Worm (Caenorhabditis elegans) whole organism, L3 larva: ENCODE results near the gene clec-230.

ENCODE experiments used
- ZK546.5 ChIP-seq: sonication (generic microtip); optimal IDR thresholded peaks from 2 replicates; lab custom pipeline; 2017; ENCODE audit warnings: missing biosample characterization, missing genetic modification characterization
- ama-1 ChIP-seq: fragments of 150-350 bp; optimal IDR thresholded peaks from 2 replicates; lab custom pipeline; 2018
- ceh-28 ChIP-seq: fragments of 150-350 bp; optimal IDR thresholded peaks from 2 replicates; lab custom pipeline; 2014; ENCODE audit warnings: missing biosample characterization, missing genetic modification reagents, missing genetic modification characterization
- ceh-82 ChIP-seq: fragments of 150-350 bp; optimal IDR thresholded peaks from 2 replicates; lab custom pipeline; 2014; ENCODE audit warnings: missing biosample characterization, missing genetic modification characterization
- egl-27 ChIP-seq: sonication (generic microtip); optimal IDR thresholded peaks from 4 replicates; lab custom pipeline; 2017; ENCODE audit warnings: missing biosample characterization, missing genetic modification reagents, missing genetic modification characterization
- egl-5 ChIP-seq: fragments of 150-350 bp; optimal IDR thresholded peaks from 2 replicates; lab custom pipeline; 2017; ENCODE audit warnings: missing biosample characterization, missing genetic modification reagents, missing genetic modification characterization, inconsistent platforms
- elt-1 ChIP-seq: fragments of 150-350 bp; optimal IDR thresholded peaks from 2 replicates; lab custom pipeline; 2014; ENCODE audit warnings: missing biosample characterization, missing genetic modification characterization
- elt-2 ChIP-seq: sonication (generic microtip); optimal IDR thresholded peaks from 2 replicates; lab custom pipeline; 2016; ENCODE audit warnings: missing genetic modification reagents, mild to moderate bottlenecking, missing genetic modification characterization, missing compliant biosample characterization
- elt-3 ChIP-seq, 3 experiments: fragments of 150-350 bp in 1 of 3; sonication (generic microtip) in 2 of 3; optimal IDR thresholded peaks; 2 replicates in 2 of 3; 4 replicates in 1 of 3; lab custom pipeline; 2014 to 2017; ENCODE audit warnings: missing biosample characterization in 3 of 3, missing genetic modification characterization in 3 of 3
- fkh-10 ChIP-seq: sonication (generic microtip); optimal IDR thresholded peaks from 2 replicates; lab custom pipeline; 2017; ENCODE audit warnings: missing biosample characterization, missing genetic modification reagents, missing genetic modification characterization
- fos-1 ChIP-seq: fragments of 150-350 bp; optimal IDR thresholded peaks from 2 replicates; lab custom pipeline; 2014; ENCODE audit warnings: missing biosample characterization, missing genetic modification characterization
- jun-1 ChIP-seq: fragments of 150-350 bp; optimal IDR thresholded peaks from 2 replicates; lab custom pipeline; 2014; ENCODE audit warnings: missing biosample characterization, missing genetic modification reagents, missing genetic modification characterization
- lin-15B ChIP-seq: fragments of 150-350 bp; optimal IDR thresholded peaks from 2 replicates; lab custom pipeline; 2014; ENCODE audit warnings: missing biosample characterization, missing genetic modification characterization
- lin-39 ChIP-seq: fragments of 150-350 bp; optimal IDR thresholded peaks from 2 replicates; lab custom pipeline; 2018; ENCODE audit warnings: missing biosample characterization, missing genetic modification reagents, missing genetic modification characterization
- lsy-12 ChIP-seq: sonication (generic microtip); optimal IDR thresholded peaks from 2 replicates; lab custom pipeline; 2016; ENCODE audit warnings: mild to moderate bottlenecking, missing genetic modification characterization, missing compliant biosample characterization
- mdl-1 ChIP-seq: fragments of 150-350 bp; optimal IDR thresholded peaks from 2 replicates; lab custom pipeline; 2014; ENCODE audit warnings: missing biosample characterization, missing genetic modification characterization
- nfya-1 ChIP-seq: sonication (generic microtip); optimal IDR thresholded peaks from 2 replicates; lab custom pipeline; 2017; ENCODE audit warnings: missing genetic modification characterization, mild to moderate bottlenecking, missing compliant biosample characterization, antibody characterized with exemption, moderate library complexity; ENCODE audit not compliant: insufficient read depth
- nhr-11 ChIP-seq: fragments of 150-350 bp; optimal IDR thresholded peaks from 2 replicates; lab custom pipeline; 2014; ENCODE audit warnings: missing biosample characterization, missing genetic modification characterization
- nhr-12 ChIP-seq: fragments of 150-350 bp; optimal IDR thresholded peaks from 2 replicates; lab custom pipeline; 2014; ENCODE audit warnings: missing biosample characterization, missing genetic modification characterization
- nhr-23 ChIP-seq: fragments of 150-350 bp; optimal IDR thresholded peaks from 2 replicates; lab custom pipeline; 2014; ENCODE audit warnings: missing biosample characterization, missing genetic modification reagents, missing genetic modification characterization
- nhr-237 ChIP-seq: fragments of 150-350 bp; optimal IDR thresholded peaks from 2 replicates; lab custom pipeline; 2014; ENCODE audit warnings: missing biosample characterization, missing genetic modification characterization
- nhr-25 ChIP-seq: sonication (generic microtip); optimal IDR thresholded peaks from 2 replicates; lab custom pipeline; 2017; ENCODE audit warnings: missing biosample characterization, missing genetic modification characterization
- nhr-67 ChIP-seq: fragments of 150-350 bp; optimal IDR thresholded peaks from 2 replicates; lab custom pipeline; 2014; ENCODE audit warnings: missing biosample characterization, missing genetic modification characterization
- nhr-76 ChIP-seq: fragments of 150-350 bp; sonication (generic microtip); optimal IDR thresholded peaks from 5 replicates; lab custom pipeline; 2014; ENCODE audit warnings: missing biosample characterization, missing genetic modification characterization
- nhr-77 ChIP-seq: fragments of 150-350 bp; optimal IDR thresholded peaks from 2 replicates; lab custom pipeline; 2014; ENCODE audit warnings: missing biosample characterization, missing genetic modification characterization
- pha-4 ChIP-seq: fragments of 150-350 bp; optimal IDR thresholded peaks from 2 replicates; lab custom pipeline; 2014; ENCODE audit warnings: missing biosample characterization, missing genetic modification reagents, missing genetic modification characterization
- pqm-1 ChIP-seq: fragments of 150-350 bp; optimal IDR thresholded peaks from 2 replicates; lab custom pipeline; 2017; ENCODE audit warnings: missing biosample characterization, missing genetic modification characterization, inconsistent platforms
- sea-2 ChIP-seq: fragments of 150-350 bp; sonication (generic microtip); optimal IDR thresholded peaks from 4 replicates; lab custom pipeline; 2014; ENCODE audit warnings: missing biosample characterization, missing genetic modification reagents, missing genetic modification characterization
- skn-1 ChIP-seq: fragments of 150-350 bp; optimal IDR thresholded peaks from 2 replicates; lab custom pipeline; 2014; ENCODE audit warnings: missing biosample characterization, missing genetic modification characterization
- tbx-2 ChIP-seq: sonication (generic microtip); optimal IDR thresholded peaks from 2 replicates; lab custom pipeline; 2016; ENCODE audit warnings: mild to moderate bottlenecking, missing genetic modification characterization, missing compliant biosample characterization
- unc-39 ChIP-seq: sonication (generic microtip); optimal IDR thresholded peaks from 4 replicates; lab custom pipeline; 2017; ENCODE audit warnings: missing biosample characterization, missing genetic modification characterization
- ztf-11 ChIP-seq: fragments of 150-350 bp; optimal IDR thresholded peaks from 2 replicates; lab custom pipeline; 2014; ENCODE audit warnings: missing biosample characterization, missing genetic modification characterization
- ztf-4 ChIP-seq: fragments of 150-350 bp; optimal IDR thresholded peaks from 2 replicates; lab custom pipeline; 2014; ENCODE audit warnings: missing biosample characterization, missing genetic modification characterization

clec-230 gene

DNA sequence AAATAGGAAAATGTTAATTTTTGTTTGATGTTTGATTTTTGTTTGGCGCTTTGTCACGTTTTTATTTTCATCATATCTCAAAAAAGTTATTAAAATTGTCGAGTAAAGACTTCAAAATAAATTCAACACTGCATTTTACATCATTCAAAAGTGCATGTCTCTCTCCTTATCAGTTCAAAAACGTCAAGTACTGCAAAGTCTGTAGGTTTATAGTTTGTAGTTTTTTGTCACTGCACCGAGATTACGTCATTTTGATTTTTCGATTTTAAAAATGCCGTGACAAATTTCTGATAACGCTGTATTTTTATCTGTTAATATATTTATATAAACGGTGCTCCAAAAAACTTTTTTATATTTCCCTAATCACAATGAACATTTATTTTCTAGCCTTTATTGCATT is 5.7 kb upstream of the clec-230 start, which contains the start of gene C29F3.7:
TSS of gene C29F3.7 (plus strand) at position 254 of the 400 bp plus-strand sequence.
- TF ChIP-seq egl-27 (tag; lab: Kevin White, UChicago) (peak; percentile 60), pqm-1 (tag; lab: Kevin White, UChicago) (peak; percentile 99), nhr-12 (tag; lab: Kevin White, UChicago) (no peak), ceh-28 (no peak), fkh-10 (GFP tag; lab: Kevin White, UChicago) (no peak), ztf-4 (tag; lab: Kevin White, UChicago) (no peak), jun-1 (tag; lab: Kevin White, UChicago) (peak; percentile 57), mdl-1 (tag; lab: Kevin White, UChicago) (no peak), elt-2 (tag; lab: Kevin White, UChicago) (peak; percentile 99)

DNA sequence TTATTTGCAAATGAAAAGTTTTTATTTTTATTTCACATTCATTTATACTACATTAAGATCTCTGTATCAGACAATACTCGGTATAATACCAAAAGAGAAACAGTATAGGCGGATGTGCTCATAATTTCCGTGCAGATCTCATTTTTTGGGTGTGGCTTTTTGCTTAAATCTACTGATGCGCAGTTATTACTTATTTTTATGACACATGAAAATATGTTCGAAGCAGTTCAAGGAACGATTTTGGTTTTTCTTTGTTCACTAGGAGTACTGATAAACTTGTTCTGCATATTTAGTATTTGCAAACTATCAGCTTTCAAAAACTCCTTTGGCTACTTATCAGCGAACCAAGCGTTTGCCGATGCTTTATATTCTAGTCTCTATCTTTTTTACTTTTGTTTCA is 3.4 kb upstream of the clec-230 start, which contains the start of gene srx-58:
TSS of gene srx-58 (plus strand) at position 301 of the 400 bp plus-strand sequence.
- no peak for TF ChIP-seq fkh-10 (GFP tag; lab: Kevin White, UChicago)
- no peak for TF ChIP-seq elt-2 (tag; lab: Kevin White, UChicago)
- no peak for TF ChIP-seq unc-39 (tag; lab: Kevin White, UChicago)
- no peak for TF ChIP-seq lin-39 (tag; lab: Kevin White, UChicago)
- TF ChIP-seq nhr-23 (tag; lab: Kevin White, UChicago), result no peak
- TF ChIP-seq ZK546.5 (tag; lab: Kevin White, UChicago), result no peak
- TF ChIP-seq fos-1 (tag; lab: Kevin White, UChicago), result no peak
- no peak for TF ChIP-seq nhr-77 (tag; lab: Kevin White, UChicago)
- TF ChIP-seq elt-3 (tag; optimal IDR thresholded peaks at IDR 0.05; lab: Kevin White, UChicago), result no peak
- no peak for TF ChIP-seq nhr-76
- no peak for TF ChIP-seq pqm-1 (tag; lab: Kevin White, UChicago)
- TF ChIP-seq elt-1 (tag; lab: Kevin White, UChicago), result no peak
- no peak for TF ChIP-seq lin-15B (tag; lab: Kevin White, UChicago)
- TF ChIP-seq tbx-2 (tag; lab: Kevin White, UChicago), result no peak
- no peak for TF ChIP-seq mdl-1 (tag; lab: Kevin White, UChicago)
- no peak for TF ChIP-seq lsy-12 (tag; lab: Kevin White, UChicago)

- TF ChIP-seq pha-4 (tag; lab: Kevin White, UChicago) (no peak), lsy-12 (tag; lab: Kevin White, UChicago) (no peak), nhr-67 (tag; lab: Kevin White, UChicago) (no peak), egl-5 (tag; lab: Kevin White, UChicago) (no peak), nfya-1 (tag; lab: Kevin White, UChicago) (no peak), fkh-10 (GFP tag; lab: Kevin White, UChicago) (no peak), pqm-1 (tag; lab: Kevin White, UChicago) (no peak), tbx-2 (tag; lab: Kevin White, UChicago) (no peak), ama-1 (lab: Kevin White, UChicago) (no peak), elt-1 (tag; lab: Kevin White, UChicago) (no peak), lin-15B (tag; lab: Kevin White, UChicago) (no peak), egl-27 (tag; lab: Kevin White, UChicago) (no peak), nhr-25 (tag; lab: Kevin White, UChicago) (no peak), elt-2 (tag; lab: Kevin White, UChicago) (no peak), skn-1 (no peak), fos-1 (tag; lab: Kevin White, UChicago) (no peak), ceh-28 (no peak), sea-2 (GFP tag; lab: Kevin White, UChicago) (no peak), nhr-77 (tag; lab: Kevin White, UChicago) (no peak)
Observed at ce11 chrV:15350615-15351014, 1.7 kb upstream of the clec-230 start, which contains the start of gene clec-231. clec-231 (minus strand) TSS chrV:15350715.

DNA sequence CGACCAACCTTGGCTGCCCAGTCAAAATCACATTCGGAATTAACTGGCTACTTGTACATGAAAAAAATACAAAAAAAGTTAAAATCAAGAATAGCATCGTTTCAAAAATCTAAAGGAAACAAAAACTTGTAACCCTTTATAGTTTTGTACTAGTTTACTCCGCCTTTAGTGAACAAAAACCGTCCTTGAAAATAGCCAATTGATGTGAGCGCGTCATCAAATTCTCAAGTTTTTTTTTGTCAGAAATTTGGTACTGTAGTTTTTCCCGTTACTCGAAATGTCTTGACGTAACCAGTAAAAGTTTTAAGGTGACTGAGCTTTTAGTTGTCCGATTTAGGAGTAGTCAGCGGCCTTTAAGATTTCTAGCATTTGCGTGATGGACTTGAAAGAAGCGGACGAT is 1.7 kb downstream of the clec-230 start, which contains the start of gene C29F3.3:
TSS of gene C29F3.3 (minus strand) at position 101 of the 400 bp plus-strand sequence.
- TF ChIP-seq skn-1 (no peak), ceh-82 (tag; lab: Kevin White, UChicago) (no peak), ZK546.5 (tag; lab: Kevin White, UChicago) (no peak), ztf-11 (tag; lab: Kevin White, UChicago) (no peak), unc-39 (tag; lab: Kevin White, UChicago) (no peak), pqm-1 (tag; lab: Kevin White, UChicago) (no peak), nhr-237 (tag; lab: Kevin White, UChicago) (no peak), nhr-11 (tag; lab: Kevin White, UChicago) (no peak)
